Worm (Caenorhabditis elegans): ENCODE results near the gene ess-2.
A peak's percentile ranks its signal among the peaks of the same experiment; 100 is the strongest.

ess-2 gene

DNA sequence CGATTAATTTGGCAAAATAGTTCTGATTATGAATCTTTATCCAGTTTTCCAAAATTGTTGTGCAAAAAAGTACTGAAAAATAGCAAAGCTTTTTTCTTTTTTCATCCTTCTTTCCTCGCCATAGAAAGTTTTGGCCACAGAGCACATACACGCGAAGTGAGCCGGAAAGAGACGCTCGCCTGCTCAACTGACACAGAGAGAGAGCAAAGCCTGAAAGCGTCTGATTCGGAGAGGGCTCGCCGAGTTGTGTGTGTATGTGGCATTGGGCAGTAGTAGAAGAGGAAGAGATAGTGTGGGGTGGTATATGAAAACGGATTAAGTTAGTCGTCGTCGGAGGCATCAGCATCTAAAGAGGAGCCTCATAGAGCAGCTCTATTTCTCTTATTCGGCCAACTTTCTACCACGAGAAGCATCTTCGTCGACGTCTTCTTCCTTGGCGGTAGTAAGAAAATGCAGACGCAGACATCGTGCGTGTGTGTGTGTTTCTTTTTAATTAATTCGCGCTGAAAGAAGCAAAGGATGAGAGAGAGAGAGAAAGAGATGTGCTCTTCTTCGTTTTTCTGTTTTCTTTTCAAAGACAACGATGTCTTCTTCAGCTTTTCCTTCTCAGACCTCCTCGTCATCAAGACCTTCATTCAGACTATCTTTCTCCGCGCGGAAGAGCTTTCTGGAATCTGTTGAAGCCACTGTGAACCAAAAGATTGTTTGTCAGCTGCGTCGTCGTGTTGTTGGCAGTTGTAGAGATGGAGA, 19.7 kb upstream of the ess-2 start:
- TF ChIP-seq dao-5 (tag; optimal IDR thresholded peaks at IDR 0.05): no peak
- peak; percentile 5 for TF ChIP-seq him-1 (tag; optimal IDR thresholded peaks at IDR 0.05)

- TF ChIP-seq him-1 (tag; optimal IDR thresholded peaks at IDR 0.05) (no peak), dao-5 (tag; optimal IDR thresholded peaks at IDR 0.05) (no peak), W03F9.2 (tag; optimal IDR thresholded peaks at IDR 0.05) (no peak)
Observed at ce11 chrIII:8509218-8509617, 19.1 kb upstream of the ess-2 start.

ce11 chrIII:8506348-8506747, 16.2 kb upstream of the ess-2 start:
- no peak for TF ChIP-seq dao-5 (tag; optimal IDR thresholded peaks at IDR 0.05)
- TF ChIP-seq W03F9.2 (tag; optimal IDR thresholded peaks at IDR 0.05): no peak
- TF ChIP-seq him-1 (tag; optimal IDR thresholded peaks at IDR 0.05): no peak

DNA sequence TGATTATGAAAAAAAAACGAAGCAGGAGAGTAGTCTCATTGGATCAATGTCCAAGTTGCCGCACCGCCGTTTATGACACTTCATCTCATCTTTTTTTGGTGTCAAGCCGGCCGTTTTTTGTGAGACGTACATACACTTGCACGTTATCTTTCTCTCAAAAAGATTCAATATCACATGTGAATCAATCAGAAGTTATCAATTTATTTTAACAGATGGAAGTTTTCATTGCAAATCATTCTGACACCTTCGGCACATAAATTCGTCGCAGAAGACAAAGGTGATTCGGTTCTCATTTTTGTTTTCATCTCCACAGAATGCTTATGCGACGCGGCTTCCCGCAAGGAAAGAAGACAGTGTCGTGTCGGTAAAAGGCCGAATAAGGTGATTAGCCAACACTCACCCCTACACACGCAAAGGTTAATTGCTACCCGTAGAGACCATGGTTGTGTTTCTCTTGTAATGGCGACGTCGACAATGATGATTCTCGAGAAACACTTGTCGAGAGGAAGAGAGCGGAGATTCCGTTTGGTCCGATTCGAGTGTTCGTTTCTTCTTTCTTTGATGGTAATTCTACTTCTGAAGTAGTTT, 14.1 kb upstream of the ess-2 start:
- no peak for TF ChIP-seq dao-5 (tag; optimal IDR thresholded peaks at IDR 0.05)
- TF ChIP-seq him-1 (tag; optimal IDR thresholded peaks at IDR 0.05): no peak
- no peak for TF ChIP-seq W03F9.2 (tag; optimal IDR thresholded peaks at IDR 0.05)

ce11 chrIII:8503341-8503740, 13.2 kb upstream of the ess-2 start:
- no peak for TF ChIP-seq W03F9.2 (tag; optimal IDR thresholded peaks at IDR 0.05)
- TF ChIP-seq dao-5 (tag; optimal IDR thresholded peaks at IDR 0.05): no peak
- no peak for TF ChIP-seq him-1 (tag; optimal IDR thresholded peaks at IDR 0.05)

DNA sequence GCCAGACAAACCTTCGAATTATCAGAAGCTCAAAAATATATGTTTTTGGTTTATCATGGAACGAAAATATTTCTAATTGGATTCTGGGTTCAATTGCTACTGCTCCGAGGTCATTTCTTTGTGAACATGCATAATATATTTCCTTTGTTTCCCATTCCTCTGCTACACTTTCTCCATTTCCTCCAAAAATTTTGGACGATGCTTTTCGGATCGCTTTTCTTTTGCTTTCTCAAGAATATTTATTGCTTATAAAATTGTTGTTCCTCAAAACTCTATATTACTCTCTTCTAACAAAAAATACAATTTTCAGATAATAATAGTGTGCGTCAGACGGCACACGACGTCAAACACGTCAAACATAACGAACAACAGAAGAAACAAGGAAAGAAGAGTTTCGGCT, 4.6 kb upstream of the ess-2 start, which contains the start of gene pac-1:
pac-1 (plus strand) TSS at position 301 of the 400 bp plus-strand sequence.
- no peak for TF ChIP-seq him-1 (tag; optimal IDR thresholded peaks at IDR 0.05)
- TF ChIP-seq dao-5 (tag; optimal IDR thresholded peaks at IDR 0.05): no peak
- TF ChIP-seq W03F9.2 (tag; optimal IDR thresholded peaks at IDR 0.05): no peak

DNA sequence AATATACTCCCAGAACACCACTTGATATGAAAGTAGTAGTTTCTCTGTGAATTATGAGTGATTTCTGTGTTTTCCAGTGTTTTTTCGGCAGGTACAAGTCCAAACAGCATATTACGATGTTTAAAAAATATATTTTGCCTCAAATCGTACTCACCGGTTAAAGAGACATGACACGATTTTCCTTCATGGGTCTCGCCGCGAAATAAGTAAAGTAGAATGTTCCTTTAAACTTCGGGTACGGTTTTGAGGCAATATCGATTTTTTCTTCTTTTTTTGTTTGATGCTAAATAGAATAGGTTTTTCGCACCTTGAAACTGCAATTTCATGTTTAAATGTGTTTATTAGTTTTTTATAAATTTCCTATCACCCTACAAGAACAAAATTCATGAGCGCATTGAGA, 1.8 kb upstream of the ess-2 start:
- TF ChIP-seq dao-5 (tag; optimal IDR thresholded peaks at IDR 0.05): no peak
- TF ChIP-seq him-1 (tag; optimal IDR thresholded peaks at IDR 0.05): no peak
- TF ChIP-seq W03F9.2 (tag; optimal IDR thresholded peaks at IDR 0.05): no peak

DNA sequence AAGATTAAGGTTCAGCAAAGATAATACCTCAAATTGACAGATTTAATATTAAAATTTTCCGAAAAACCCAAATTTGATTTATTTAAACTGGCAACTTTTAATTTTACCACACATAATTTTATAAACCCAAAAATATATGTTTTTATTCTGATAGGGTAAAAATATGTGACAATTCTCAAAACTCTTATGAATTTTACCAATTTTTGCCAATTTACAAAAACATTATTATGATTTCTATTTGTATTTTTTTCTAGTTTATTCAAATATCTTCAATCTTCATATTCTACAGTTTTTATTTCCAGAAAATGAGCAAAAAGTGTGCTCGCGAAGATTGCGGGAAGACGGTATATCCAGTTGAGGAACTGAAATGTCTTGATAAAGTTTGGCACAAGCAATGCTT, 6.3 kb downstream of the ess-2 start, which contains the start of gene F42H10.3:
F42H10.3 (plus strand) TSS at position 301 of the 400 bp plus-strand sequence.
- TF ChIP-seq W03F9.2 (tag; optimal IDR thresholded peaks at IDR 0.05) (no peak), dao-5 (tag; optimal IDR thresholded peaks at IDR 0.05) (no peak), him-1 (tag; optimal IDR thresholded peaks at IDR 0.05) (no peak)

ce11 chrIII:8480355-8480754, 9.8 kb downstream of the ess-2 start, which contains the start of gene F42H10.6:
F42H10.6 (minus strand) TSS chrIII:8480455.
- TF ChIP-seq W03F9.2 (tag; optimal IDR thresholded peaks at IDR 0.05) (no peak), him-1 (tag; optimal IDR thresholded peaks at IDR 0.05) (no peak), dao-5 (tag; optimal IDR thresholded peaks at IDR 0.05) (no peak)

ce11 chrIII:8479322-8479864, 10.8 kb downstream of the ess-2 start:
- no peak for TF ChIP-seq him-1 (tag; optimal IDR thresholded peaks at IDR 0.05)
- no peak for TF ChIP-seq W03F9.2 (tag; optimal IDR thresholded peaks at IDR 0.05)
- TF ChIP-seq dao-5 (tag; optimal IDR thresholded peaks at IDR 0.05): no peak

ce11 chrIII:8473292-8473691, 16.9 kb downstream of the ess-2 start:
- TF ChIP-seq dao-5 (tag; optimal IDR thresholded peaks at IDR 0.05) (no peak), him-1 (tag; optimal IDR thresholded peaks at IDR 0.05) (no peak), W03F9.2 (tag; optimal IDR thresholded peaks at IDR 0.05) (no peak)

DNA sequence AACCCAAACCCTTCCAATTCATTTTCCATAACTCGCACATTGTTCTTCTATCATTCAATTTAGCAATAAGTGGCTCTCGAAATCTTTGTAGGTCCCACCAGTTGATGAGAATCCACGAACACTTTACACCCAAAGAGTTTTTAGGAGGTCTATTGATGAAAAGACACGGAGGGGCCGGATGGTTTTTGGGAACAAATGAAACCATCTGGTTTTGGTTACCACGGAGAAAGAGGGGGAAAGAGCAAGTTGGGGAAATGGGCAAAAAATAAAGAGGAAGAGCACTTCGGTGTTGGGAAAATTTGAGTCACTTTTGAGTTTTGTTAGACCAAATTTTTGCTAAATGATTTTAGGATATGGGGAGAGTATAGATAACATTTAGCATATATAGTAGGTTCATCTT, 22.6 kb downstream of the ess-2 start:
- TF ChIP-seq W03F9.2 (tag; optimal IDR thresholded peaks at IDR 0.05): no peak
- TF ChIP-seq dao-5 (tag; optimal IDR thresholded peaks at IDR 0.05): no peak
- no peak for TF ChIP-seq him-1 (tag; optimal IDR thresholded peaks at IDR 0.05)

ce11 chrIII:8466735-8467134, 23.4 kb downstream of the ess-2 start, which contains the start of gene mig-39:
mig-39 (plus strand) TSS chrIII:8467035.
- no peak for TF ChIP-seq W03F9.2 (tag; optimal IDR thresholded peaks at IDR 0.05)
- TF ChIP-seq dao-5 (tag; optimal IDR thresholded peaks at IDR 0.05): no peak
- TF ChIP-seq him-1 (tag; optimal IDR thresholded peaks at IDR 0.05): no peak

- TF ChIP-seq W03F9.2 (tag; optimal IDR thresholded peaks at IDR 0.05) (no peak), him-1 (tag; optimal IDR thresholded peaks at IDR 0.05) (no peak), dao-5 (tag; optimal IDR thresholded peaks at IDR 0.05) (no peak)
Observed at ce11 chrIII:8461410-8461809, 28.7 kb downstream of the ess-2 start.
